Worm (Caenorhabditis elegans) whole organism, L2 larva: Measurements from ENCODE around the gene try-12.

ENCODE experiments used
- C34F6.9 ChIP-seq: fragments of 150-350 bp; optimal IDR thresholded peaks from 2 replicates; lab custom pipeline; 2014; ENCODE audit warnings: missing biosample characterization, missing genetic modification characterization
- Y55F3AM.14 ChIP-seq: fragments of 200-800 bp; sonication (Bioruptor generic); optimal IDR thresholded peaks from 2 replicates; lab custom pipeline; 2018; ENCODE audit warnings: mild to moderate bottlenecking, missing genetic modification characterization, missing compliant biosample characterization
- ZK546.5 ChIP-seq: sonication (generic microtip); optimal IDR thresholded peaks from 2 replicates; lab custom pipeline; 2017; ENCODE audit warnings: missing biosample characterization, missing genetic modification characterization
- alr-1 ChIP-seq: fragments of 150-350 bp; optimal IDR thresholded peaks from 2 replicates; lab custom pipeline; 2014; ENCODE audit warnings: missing biosample characterization, missing genetic modification characterization
- aly-2 ChIP-seq: fragments of 150-350 bp; optimal IDR thresholded peaks from 2 replicates; lab custom pipeline; 2014; ENCODE audit warnings: missing biosample characterization, missing genetic modification characterization
- ama-1 ChIP-seq: fragments of 150-350 bp; optimal IDR thresholded peaks from 2 replicates; lab custom pipeline; 2018; ENCODE audit warnings: inconsistent platforms
- ceh-82 ChIP-seq: fragments of 150-350 bp; optimal IDR thresholded peaks from 2 replicates; lab custom pipeline; 2014; ENCODE audit warnings: missing biosample characterization, missing genetic modification characterization
- crh-2 ChIP-seq: sonication (generic microtip); optimal IDR thresholded peaks from 2 replicates; lab custom pipeline; 2017; ENCODE audit warnings: missing biosample characterization, missing genetic modification characterization
- dmd-4 ChIP-seq: sonication (generic microtip); optimal IDR thresholded peaks from 2 replicates; lab custom pipeline; 2017; ENCODE audit warnings: missing biosample characterization, missing genetic modification characterization
- egl-27 ChIP-seq: sonication (generic microtip); optimal IDR thresholded peaks from 3 replicates; lab custom pipeline; 2017; ENCODE audit warnings: missing biosample characterization, missing genetic modification reagents, missing genetic modification characterization
- gmeb-1 ChIP-seq: fragments of 150-350 bp; optimal IDR thresholded peaks from 2 replicates; lab custom pipeline; 2014; ENCODE audit warnings: missing biosample characterization, missing genetic modification characterization
- lin-11 ChIP-seq: fragments of 150-350 bp; sonication (generic microtip); optimal IDR thresholded peaks from 2 replicates; lab custom pipeline; 2014; ENCODE audit warnings: missing biosample characterization, missing genetic modification characterization, inconsistent platforms, mixed read lengths
- lin-13 ChIP-seq: fragments of 150-350 bp; optimal IDR thresholded peaks from 2 replicates; lab custom pipeline; 2014; ENCODE audit warnings: missing biosample characterization, missing genetic modification reagents, missing genetic modification characterization
- lsy-2 ChIP-seq, 2 experiments: fragments of 150-350 bp in 1 of 2; sonication (generic microtip) in 1 of 2; optimal IDR thresholded peaks; 2 replicates each; lab custom pipeline; 2014 to 2017; ENCODE audit warnings: missing biosample characterization in 2 of 2, missing genetic modification characterization in 2 of 2
- mdl-1 ChIP-seq, 2 experiments: fragments of 150-350 bp in 1 of 2; sonication (generic microtip) in 1 of 2; optimal IDR thresholded peaks; 2 replicates each; lab custom pipeline; 2017; ENCODE audit warnings: missing biosample characterization in 2 of 2, missing genetic modification characterization in 2 of 2
- nhr-10 ChIP-seq: sonication (generic microtip); optimal IDR thresholded peaks from 2 replicates; lab custom pipeline; 2017; ENCODE audit warnings: missing biosample characterization, missing genetic modification characterization
- nhr-11 ChIP-seq: fragments of 150-350 bp; optimal IDR thresholded peaks from 2 replicates; lab custom pipeline; 2014; ENCODE audit warnings: missing biosample characterization, missing genetic modification characterization
- nhr-12 ChIP-seq: fragments of 150-350 bp; optimal IDR thresholded peaks from 2 replicates; lab custom pipeline; 2014; ENCODE audit warnings: missing biosample characterization, missing genetic modification characterization
- nhr-129 ChIP-seq: fragments of 150-350 bp; optimal IDR thresholded peaks from 2 replicates; lab custom pipeline; 2014; ENCODE audit warnings: missing biosample characterization, missing genetic modification characterization
- nhr-21 ChIP-seq: fragments of 150-350 bp; optimal IDR thresholded peaks from 2 replicates; lab custom pipeline; 2014; ENCODE audit warnings: missing biosample characterization, missing genetic modification characterization
- nhr-23 ChIP-seq: fragments of 150-350 bp; optimal IDR thresholded peaks from 2 replicates; lab custom pipeline; 2014; ENCODE audit warnings: missing biosample characterization, missing genetic modification reagents, missing genetic modification characterization
- nhr-25 ChIP-seq: fragments of 150-350 bp; sonication (generic microtip); optimal IDR thresholded peaks from 3 replicates; lab custom pipeline; 2014; ENCODE audit warnings: missing biosample characterization, missing genetic modification characterization
- nhr-77 ChIP-seq: fragments of 150-350 bp; optimal IDR thresholded peaks from 2 replicates; lab custom pipeline; 2014; ENCODE audit warnings: missing biosample characterization, missing genetic modification characterization
- sem-4 ChIP-seq: fragments of 150-350 bp; optimal IDR thresholded peaks from 2 replicates; lab custom pipeline; 2014; ENCODE audit warnings: missing biosample characterization, missing genetic modification reagents, missing genetic modification characterization
- skn-1 ChIP-seq: sonication (generic microtip); optimal IDR thresholded peaks from 2 replicates; lab custom pipeline; 2017; ENCODE audit warnings: missing biosample characterization, missing genetic modification characterization
- sma-3 ChIP-seq: sonication (generic microtip); optimal IDR thresholded peaks from 2 replicates; lab custom pipeline; 2016; ENCODE audit warnings: missing genetic modification reagents, missing genetic modification characterization, missing compliant biosample characterization
- sma-9 ChIP-seq, 2 experiments: fragments of 150-350 bp in 1 of 2; sonication (generic microtip) in 1 of 2; optimal IDR thresholded peaks; 2 replicates each; lab custom pipeline; 2014 to 2016; ENCODE audit warnings: missing genetic modification characterization in 2 of 2, mild to moderate bottlenecking in 1 of 2, missing biosample characterization in 1 of 2, missing compliant biosample characterization in 1 of 2, missing genetic modification reagents in 1 of 2, moderate library complexity in 1 of 2
- snpc-4 ChIP-seq: fragments of 150-350 bp; optimal IDR thresholded peaks from 2 replicates; lab custom pipeline; 2014; ENCODE audit warnings: missing biosample characterization, missing genetic modification characterization
- unc-39 ChIP-seq: fragments of 150-350 bp; optimal IDR thresholded peaks from 2 replicates; lab custom pipeline; 2014; ENCODE audit warnings: missing biosample characterization, missing genetic modification characterization
- unc-55 ChIP-seq: fragments of 150-350 bp; sonication (generic microtip); optimal IDR thresholded peaks from 3 replicates; lab custom pipeline; 2014; ENCODE audit warnings: missing biosample characterization, missing genetic modification reagents, missing genetic modification characterization
- unc-62 ChIP-seq: fragments of 150-350 bp; optimal IDR thresholded peaks from 2 replicates; lab custom pipeline; 2014; ENCODE audit warnings: missing biosample characterization, missing genetic modification reagents, missing genetic modification characterization
- zag-1 ChIP-seq: fragments of 150-350 bp; optimal IDR thresholded peaks from 2 replicates; lab custom pipeline; 2014; ENCODE audit warnings: missing biosample characterization, missing genetic modification characterization
- ztf-1 ChIP-seq: fragments of 200-800 bp; sonication (Bioruptor generic); conservative IDR thresholded peaks from 2 replicates; pipeline ENCODE4 v1.3.6; 2022; ENCODE audit warnings: missing genetic modification characterization, missing compliant biosample characterization
- ztf-11 ChIP-seq: sonication (generic microtip); optimal IDR thresholded peaks from 2 replicates; lab custom pipeline; 2017; ENCODE audit warnings: missing biosample characterization, missing genetic modification characterization
- ztf-4 ChIP-seq: fragments of 150-350 bp; optimal IDR thresholded peaks from 2 replicates; lab custom pipeline; 2014; ENCODE audit warnings: missing biosample characterization, missing genetic modification characterization

Gene try-12

ce11 chrV:7449303-7449827, at the start of gene try-12:
try-12 (plus strand) TSS chrV:7449353.
- TF ChIP-seq mdl-1 (tag; optimal IDR thresholded peaks at IDR 0.05; lab: Kevin White, UChicago) (no peak), sma-9 (GFP tag; optimal IDR thresholded peaks at IDR 0.05; lab: Kevin White, UChicago) (no peak), sma-9 (tag; optimal IDR thresholded peaks at IDR 0.05; lab: Kevin White, UChicago) (no peak), crh-2 (tag; lab: Kevin White, UChicago) (no peak), lin-11 (no peak), aly-2 (tag; lab: Kevin White, UChicago) (no peak), unc-39 (no peak), nhr-129 (tag; lab: Kevin White, UChicago) (no peak), nhr-23 (tag; lab: Kevin White, UChicago) (no peak), sem-4 (tag; lab: Kevin White, UChicago) (no peak), nhr-11 (tag; lab: Kevin White, UChicago) (no peak), snpc-4 (no peak), zag-1 (tag; lab: Kevin White, UChicago) (no peak), gmeb-1 (tag; lab: Kevin White, UChicago) (no peak), nhr-77 (tag; lab: Kevin White, UChicago) (no peak), alr-1 (no peak), nhr-10 (tag; lab: Kevin White, UChicago) (no peak)
- TF ChIP-seq, all 48 proteins: peak for 0

- TF ChIP-seq nhr-12 (tag; lab: Kevin White, UChicago) (no peak), nhr-129 (tag; lab: Kevin White, UChicago) (no peak), aly-2 (tag; lab: Kevin White, UChicago) (no peak), lin-11 (no peak), ama-1 (lab: Kevin White, UChicago) (no peak), ztf-11 (tag; lab: Kevin White, UChicago) (no peak), skn-1 (tag; lab: Kevin White, UChicago) (no peak), sem-4 (tag; lab: Kevin White, UChicago) (no peak), ceh-82 (tag; lab: Kevin White, UChicago) (no peak), nhr-21 (tag; lab: Kevin White, UChicago) (no peak), dmd-4 (tag; lab: Kevin White, UChicago) (no peak), unc-62 (GFP tag; lab: Kevin White, UChicago) (no peak), unc-39 (no peak), crh-2 (tag; lab: Kevin White, UChicago) (no peak), lin-13 (GFP tag; lab: Kevin White, UChicago) (no peak), zag-1 (tag; lab: Kevin White, UChicago) (no peak), nhr-23 (tag; lab: Kevin White, UChicago) (no peak)
Observed at ce11 chrV:7400095-7400494, 49.1 kb upstream of the try-12 start, which contains the start of gene cnc-9. cnc-9 (minus strand) TSS chrV:7400195.

- TF ChIP-seq nhr-25 (tag; lab: Kevin White, UChicago) (no peak), ztf-1 (GFP tag; lab: Robert Waterston, UW) (no peak), sem-4 (tag; lab: Kevin White, UChicago) (no peak), gmeb-1 (tag; lab: Kevin White, UChicago) (no peak), nhr-11 (tag; lab: Kevin White, UChicago) (no peak), ZK546.5 (tag; lab: Kevin White, UChicago) (no peak), lsy-2 (tag; optimal IDR thresholded peaks at IDR 0.05; lab: Kevin White, UChicago) (no peak), sma-3 (GFP tag; lab: Kevin White, UChicago) (no peak), C34F6.9 (tag; lab: Kevin White, UChicago) (no peak), egl-27 (tag; lab: Kevin White, UChicago) (no peak)
Observed at ce11 chrV:7400588-7400987, 48.6 kb upstream of the try-12 start, which contains the start of gene srx-60. srx-60 (plus strand) TSS chrV:7400888.

ce11 chrV:7402355-7402754, 46.8 kb upstream of the try-12 start, which contains the start of gene srj-13:
srj-13 (plus strand) TSS chrV:7402655.
- TF ChIP-seq unc-62 (GFP tag; lab: Kevin White, UChicago) (no peak), dmd-4 (tag; lab: Kevin White, UChicago) (no peak), nhr-10 (tag; lab: Kevin White, UChicago) (no peak), sma-9 (GFP tag; optimal IDR thresholded peaks at IDR 0.05; lab: Kevin White, UChicago) (no peak), sma-9 (tag; optimal IDR thresholded peaks at IDR 0.05; lab: Kevin White, UChicago) (no peak), ztf-11 (tag; lab: Kevin White, UChicago) (no peak), aly-2 (tag; lab: Kevin White, UChicago) (no peak), Y55F3AM.14 (GFP tag; lab: Kevin White, UChicago) (no peak), alr-1 (no peak), lsy-2 (tag; optimal IDR thresholded peaks at IDR 0.05; lab: Kevin White, UChicago) (no peak), ztf-4 (tag; lab: Kevin White, UChicago) (no peak), nhr-129 (tag; lab: Kevin White, UChicago) (no peak), unc-55 (GFP tag; lab: Kevin White, UChicago) (no peak), nhr-23 (tag; lab: Kevin White, UChicago) (no peak), crh-2 (tag; lab: Kevin White, UChicago) (no peak)
